Worm (Caenorhabditis elegans) whole organism, mixed stage, embryonic: ENCODE results near the gene mpz-5.

ENCODE experiments used
- M03D4.4 ChIP-seq: sonication (generic microtip); optimal IDR thresholded peaks from 2 replicates; lab custom pipeline; 2017; ENCODE audit warnings: mild to moderate bottlenecking, missing genetic modification characterization, missing compliant biosample characterization
- bed-3 ChIP-seq: fragments of 200-800 bp; sonication (Bioruptor generic); optimal IDR thresholded peaks from 3 replicates; lab custom pipeline; 2018; ENCODE audit warnings: mild to moderate bottlenecking, missing genetic modification characterization, moderate library complexity, missing compliant biosample characterization
- blmp-1 ChIP-seq: fragments of 150-350 bp; optimal IDR thresholded peaks from 2 replicates; lab custom pipeline; 2014; ENCODE audit warnings: missing biosample characterization, missing genetic modification characterization
- ceh-39 ChIP-seq: fragments of 150-350 bp; optimal IDR thresholded peaks from 2 replicates; lab custom pipeline; 2014; ENCODE audit warnings: missing biosample characterization, missing genetic modification characterization
- ceh-43 ChIP-seq: fragments of 200-800 bp; sonication (Bioruptor generic); optimal IDR thresholded peaks from 2 replicates; lab custom pipeline; 2018; ENCODE audit warnings: mild to moderate bottlenecking, missing genetic modification characterization, moderate library complexity, missing compliant biosample characterization
- ceh-83 ChIP-seq: fragments of 200-800 bp; sonication (Bioruptor generic); optimal IDR thresholded peaks from 2 replicates; lab custom pipeline; 2018; ENCODE audit warnings: mild to moderate bottlenecking, missing genetic modification characterization, missing compliant biosample characterization
- ces-1 ChIP-seq: fragments of 150-350 bp; optimal IDR thresholded peaks from 2 replicates; lab custom pipeline; 2014; ENCODE audit warnings: missing biosample characterization, missing genetic modification reagents, missing genetic modification characterization
- cnd-1 ChIP-seq: fragments of 200-800 bp; sonication (Bioruptor generic); optimal IDR thresholded peaks from 2 replicates; lab custom pipeline; 2018; ENCODE audit warnings: mild to moderate bottlenecking, missing genetic modification characterization, missing compliant biosample characterization
- drap-1 ChIP-seq: fragments of 200-800 bp; sonication (Bioruptor generic); optimal IDR thresholded peaks from 3 replicates; lab custom pipeline; 2018; ENCODE audit warnings: mild to moderate bottlenecking, missing genetic modification characterization, missing compliant biosample characterization
- elt-1 ChIP-seq: sonication (generic microtip); optimal IDR thresholded peaks from 2 replicates; lab custom pipeline; 2017; ENCODE audit warnings: missing genetic modification characterization, mild to moderate bottlenecking, missing compliant biosample characterization, antibody characterized with exemption, moderate library complexity, borderline replicate concordance; ENCODE audit not compliant: insufficient read depth
- elt-3 ChIP-seq: fragments of 150-350 bp; optimal IDR thresholded peaks from 2 replicates; lab custom pipeline; 2014; ENCODE audit warnings: missing biosample characterization, missing genetic modification characterization
- flh-1 ChIP-seq: fragments of 200-800 bp; sonication (Bioruptor generic); optimal IDR thresholded peaks from 2 replicates; lab custom pipeline; 2018; ENCODE audit warnings: mild to moderate bottlenecking, missing genetic modification characterization, moderate library complexity, missing compliant biosample characterization
- ham-2 ChIP-seq: fragments of 200-800 bp; sonication (Bioruptor generic); optimal IDR thresholded peaks from 2 replicates; lab custom pipeline; 2018; ENCODE audit warnings: mild to moderate bottlenecking, missing genetic modification characterization, missing compliant biosample characterization
- hlh-1 ChIP-seq: fragments of 150-350 bp; optimal IDR thresholded peaks from 2 replicates; lab custom pipeline; 2014; ENCODE audit warnings: missing biosample characterization, missing genetic modification reagents, missing genetic modification characterization
- lin-13 ChIP-seq: fragments of 150-350 bp; optimal IDR thresholded peaks from 2 replicates; lab custom pipeline; 2014; ENCODE audit warnings: missing biosample characterization, missing genetic modification characterization
- lin-32 ChIP-seq: fragments of 200-800 bp; sonication (Bioruptor generic); optimal IDR thresholded peaks from 2 replicates; lab custom pipeline; 2018; ENCODE audit warnings: mild to moderate bottlenecking, missing genetic modification characterization, missing compliant biosample characterization
- lsy-2 ChIP-seq: fragments of 150-350 bp; optimal IDR thresholded peaks from 2 replicates; lab custom pipeline; 2014; ENCODE audit warnings: missing biosample characterization, missing genetic modification characterization
- mab-5 ChIP-seq: fragments of 150-350 bp; optimal IDR thresholded peaks from 2 replicates; lab custom pipeline; 2014; ENCODE audit warnings: missing biosample characterization, missing genetic modification characterization
- mep-1 ChIP-seq: fragments of 150-350 bp; optimal IDR thresholded peaks from 2 replicates; lab custom pipeline; 2017; ENCODE audit warnings: missing biosample characterization, missing genetic modification reagents, missing genetic modification characterization, inconsistent platforms
- mls-2 ChIP-seq: sonication (generic microtip); optimal IDR thresholded peaks from 2 replicates; lab custom pipeline; 2016; ENCODE audit warnings: mild to moderate bottlenecking, missing genetic modification characterization, moderate library complexity, missing compliant biosample characterization
- nhr-12 ChIP-seq: fragments of 150-350 bp; optimal IDR thresholded peaks from 2 replicates; lab custom pipeline; 2014; ENCODE audit warnings: missing biosample characterization, missing genetic modification characterization
- nhr-2 ChIP-seq: fragments of 150-350 bp; optimal IDR thresholded peaks from 2 replicates; lab custom pipeline; 2014; ENCODE audit warnings: missing biosample characterization, missing genetic modification characterization
- nhr-237 ChIP-seq: fragments of 150-350 bp; optimal IDR thresholded peaks from 2 replicates; lab custom pipeline; 2014; ENCODE audit warnings: missing biosample characterization, missing genetic modification characterization
- nhr-28 ChIP-seq: fragments of 150-350 bp; optimal IDR thresholded peaks from 2 replicates; lab custom pipeline; 2014; ENCODE audit warnings: missing biosample characterization, missing genetic modification characterization
- nhr-76 ChIP-seq: sonication (generic microtip); optimal IDR thresholded peaks from 2 replicates; lab custom pipeline; 2017; ENCODE audit warnings: missing biosample characterization, missing genetic modification characterization
- pha-4 ChIP-seq: fragments of 150-350 bp; optimal IDR thresholded peaks from 2 replicates; lab custom pipeline; 2018; ENCODE audit warnings: missing biosample characterization, missing genetic modification reagents, missing genetic modification characterization
- sem-2 ChIP-seq: fragments of 200-800 bp; sonication (Bioruptor generic); optimal IDR thresholded peaks from 2 replicates; lab custom pipeline; 2018; ENCODE audit warnings: mild to moderate bottlenecking, missing genetic modification characterization, missing compliant biosample characterization
- snpc-4 ChIP-seq: fragments of 150-350 bp; optimal IDR thresholded peaks from 2 replicates; lab custom pipeline; 2014; ENCODE audit warnings: missing biosample characterization, missing genetic modification characterization
- sptf-1 ChIP-seq: sonication (generic microtip); optimal IDR thresholded peaks from 2 replicates; lab custom pipeline; 2017; ENCODE audit warnings: mild to moderate bottlenecking, missing genetic modification characterization, moderate library complexity, missing compliant biosample characterization
- tbx-8 ChIP-seq: fragments of 200-800 bp; sonication (Bioruptor generic); optimal IDR thresholded peaks from 2 replicates; lab custom pipeline; 2018; ENCODE audit warnings: mild to moderate bottlenecking, missing genetic modification characterization, moderate library complexity, missing compliant biosample characterization
- unc-120 ChIP-seq: sonication (generic microtip); optimal IDR thresholded peaks from 2 replicates; lab custom pipeline; 2017; ENCODE audit warnings: missing genetic modification characterization, missing compliant biosample characterization; ENCODE audit not compliant: poor library complexity, severe bottlenecking
- unc-39 ChIP-seq: fragments of 150-350 bp; optimal IDR thresholded peaks from 2 replicates; lab custom pipeline; 2014; ENCODE audit warnings: missing biosample characterization, missing genetic modification characterization
- unc-62 ChIP-seq: fragments of 150-350 bp; optimal IDR thresholded peaks from 2 replicates; lab custom pipeline; 2014; ENCODE audit warnings: missing biosample characterization, missing genetic modification reagents, missing genetic modification characterization
- zip-8 ChIP-seq: fragments of 150-350 bp; optimal IDR thresholded peaks from 2 replicates; lab custom pipeline; 2014; ENCODE audit warnings: missing biosample characterization, missing genetic modification characterization
- ztf-11 ChIP-seq: fragments of 150-350 bp; optimal IDR thresholded peaks from 2 replicates; lab custom pipeline; 2014; ENCODE audit warnings: missing biosample characterization, missing genetic modification characterization

mpz-5 gene

ce11 chrIV:10373772-10374288 lies at the start of gene mpz-5:
TSS of gene mpz-5 (minus strand) at chrIV:10373822.
- TF ChIP-seq nhr-2 (tag; lab: Kevin White, UChicago) (no peak), flh-1 (GFP tag; lab: Kevin White, UChicago) (no peak), bed-3 (GFP tag; lab: Kevin White, UChicago) (no peak), ceh-39 (tag; lab: Kevin White, UChicago) (no peak), ceh-43 (GFP tag; lab: Kevin White, UChicago) (peak; percentile 11), lsy-2 (tag; lab: Kevin White, UChicago) (peak; percentile 64), mab-5 (no peak), ham-2 (GFP tag; lab: Kevin White, UChicago) (no peak), mep-1 (tag; lab: Kevin White, UChicago) (peak; percentile 81), elt-1 (tag; lab: Kevin White, UChicago) (no peak), nhr-28 (no peak), hlh-1 (tag; lab: Kevin White, UChicago) (peak; percentile 24), nhr-237 (tag; lab: Kevin White, UChicago) (peak; percentile 23), unc-62 (GFP tag; lab: Kevin White, UChicago) (no peak), nhr-76 (tag; lab: Kevin White, UChicago) (no peak), unc-120 (no peak), zip-8 (tag; lab: Kevin White, UChicago) (no peak), elt-3 (tag; lab: Kevin White, UChicago) (no peak), sem-2 (GFP tag; lab: Kevin White, UChicago) (no peak), nhr-12 (tag; lab: Kevin White, UChicago) (no peak), unc-39 (no peak), M03D4.4 (peak; percentile 39), ces-1 (GFP tag; lab: Kevin White, UChicago) (no peak), mls-2 (tag; lab: Kevin White, UChicago) (no peak), tbx-8 (no peak), sptf-1 (tag; lab: Kevin White, UChicago) (peak; percentile 75), snpc-4 (tag; lab: Kevin White, UChicago) (no peak), drap-1 (GFP tag; lab: Kevin White, UChicago) (no peak), blmp-1 (tag; lab: Kevin White, UChicago) (no peak), ztf-11 (no peak), lin-32 (GFP tag; lab: Kevin White, UChicago) (peak; percentile 32), ceh-83 (GFP tag; lab: Kevin White, UChicago) (peak; percentile 51), pha-4 (tag; lab: Kevin White, UChicago) (peak; percentile 0), cnd-1 (tag; lab: Kevin White, UChicago) (no peak), lin-13 (tag; lab: Kevin White, UChicago) (peak; percentile 60)

ce11 chrIV:10422230-10422629 lies 48.6 kb upstream of the mpz-5 start:
- TF ChIP-seq lin-13 (tag; lab: Kevin White, UChicago) (no peak), unc-120 (peak; percentile 51), hlh-1 (tag; lab: Kevin White, UChicago) (peak; percentile 64)

- TF ChIP-seq nhr-2 (tag; lab: Kevin White, UChicago) (no peak), lin-32 (GFP tag; lab: Kevin White, UChicago) (peak; percentile 57), ztf-11 (no peak), elt-3 (tag; lab: Kevin White, UChicago) (no peak), tbx-8 (no peak), pha-4 (tag; lab: Kevin White, UChicago) (peak; percentile 61), ces-1 (GFP tag; lab: Kevin White, UChicago) (no peak), ceh-43 (GFP tag; lab: Kevin White, UChicago) (no peak), ham-2 (GFP tag; lab: Kevin White, UChicago) (peak; percentile 2), lsy-2 (tag; lab: Kevin White, UChicago) (no peak), lin-13 (tag; lab: Kevin White, UChicago) (no peak), hlh-1 (tag; lab: Kevin White, UChicago) (no peak), mep-1 (tag; lab: Kevin White, UChicago) (no peak), zip-8 (tag; lab: Kevin White, UChicago) (no peak), sptf-1 (tag; lab: Kevin White, UChicago) (no peak), ceh-83 (GFP tag; lab: Kevin White, UChicago) (no peak), nhr-237 (tag; lab: Kevin White, UChicago) (no peak), nhr-76 (tag; lab: Kevin White, UChicago) (no peak), sem-2 (GFP tag; lab: Kevin White, UChicago) (no peak), unc-62 (GFP tag; lab: Kevin White, UChicago) (no peak), nhr-12 (tag; lab: Kevin White, UChicago) (no peak), cnd-1 (tag; lab: Kevin White, UChicago) (peak; percentile 35), M03D4.4 (no peak)
These were observed 47.6 kb upstream of the mpz-5 start for ce11 chrIV:10421256-10421655.
